Worm (Caenorhabditis elegans) whole organism, L4/young adult: ENCODE data around the gene Y105C5B.18.

Experiments used
- W03F9.2 ChIP-seq: fragments of 150-350 bp; optimal IDR thresholded peaks from 2 replicates; lab custom pipeline; 2014; ENCODE audit warnings: missing biosample characterization, missing genetic modification characterization
- dao-5 ChIP-seq: sonication (generic microtip); optimal IDR thresholded peaks from 2 replicates; lab custom pipeline; 2016; ENCODE audit warnings: missing genotype, missing genetic modification characterization, moderate library complexity, missing compliant biosample characterization

ce11 chrIV:16006267-16006666 is 41.9 kb downstream of the Y105C5B.18 start:
- TF ChIP-seq W03F9.2 (no peak), dao-5 (no peak)
